Fruit fly (Drosophila melanogaster) whole organism, prepupa: ENCODE data around the gene CG15544.

Experiments
- CG16779 ChIP-seq: fragments of 200-800 bp; sonication (Bioruptor generic); optimal IDR thresholded peaks from 3 replicates; lab custom pipeline; 2017; ENCODE audit warnings: missing biosample characterization, mild to moderate bottlenecking, missing genetic modification characterization
- CG6808 ChIP-seq: fragments of 200-800 bp; sonication (Bioruptor generic); optimal IDR thresholded peaks from 3 replicates; lab custom pipeline; 2017; ENCODE audit warnings: missing biosample characterization, missing genetic modification characterization, mild to moderate bottlenecking, moderate library complexity, missing genetic modification reagents
- CG6854 ChIP-seq: fragments of 200-800 bp; sonication (Bioruptor generic); optimal IDR thresholded peaks from 2 replicates; lab custom pipeline; 2017; ENCODE audit warnings: missing biosample characterization, mild to moderate bottlenecking, missing genetic modification characterization
- CG9139 ChIP-seq: fragments of 200-800 bp; sonication (Bioruptor generic); optimal IDR thresholded peaks from 3 replicates; lab custom pipeline; 2017; ENCODE audit warnings: missing biosample characterization, mild to moderate bottlenecking, missing genetic modification characterization
- Eip78C ChIP-seq: fragments of 200-800 bp; sonication (Bioruptor generic); peaks from one replicate; lab custom pipeline; 2016; ENCODE audit warnings: missing biosample characterization, missing genetic modification characterization
- Eip93F ChIP-seq: fragments of 200-800 bp; sonication (Bioruptor generic); optimal IDR thresholded peaks from 2 replicates; lab custom pipeline; 2016; ENCODE audit warnings: missing biosample characterization, mild to moderate bottlenecking, missing genetic modification characterization
- Hr38 ChIP-seq: sonication (Bioruptor generic); optimal IDR thresholded peaks from 2 replicates; lab custom pipeline; 2016; ENCODE audit warnings: missing biosample characterization, missing genetic modification characterization
- salr ChIP-seq, 2 experiments: fragments of 200-800 bp; sonication (Bioruptor generic); optimal IDR thresholded peaks; 3 replicates each; lab custom pipeline; 2016 to 2018; ENCODE audit warnings: missing biosample characterization in 2 of 2, missing genetic modification characterization in 2 of 2, mild to moderate bottlenecking in 1 of 2
- spab ChIP-seq: fragments of 200-800 bp; sonication (Bioruptor generic); optimal IDR thresholded peaks from 2 replicates; lab custom pipeline; 2017; ENCODE audit warnings: missing biosample characterization, mild to moderate bottlenecking, missing genetic modification characterization, missing genetic modification reagents

- TF ChIP-seq CG9139 (GFP tag; lab: Kevin White, UChicago) (no peak), salr (GFP tag; optimal IDR thresholded peaks at IDR 0.05; lab: Kevin White, UChicago) (no peak), Eip93F (GFP tag; lab: Kevin White, UChicago) (no peak), Eip78C (GFP tag; lab: Kevin White, UChicago) (peak; percentile 49), Hr38 (GFP tag; lab: Kevin White, UChicago) (no peak), CG6808 (GFP tag; lab: Kevin White, UChicago) (no peak), spab (GFP tag; lab: Kevin White, UChicago) (no peak), CG6854 (GFP tag; lab: Kevin White, UChicago) (no peak), CG16779 (no peak)
Observed at dm6 chr3R:30806490-30807195, 21.0 kb upstream of the CG15544 start, which contains the start of the genes wts and dj-1beta.
